Fruit fly (Drosophila melanogaster) whole organism, embryonic: ENCODE data around the gene Gr97a.

ENCODE experiments used
- Abd-B ChIP-seq: fragments of 200-800 bp; sonication (Bioruptor generic); optimal IDR thresholded peaks from 2 replicates; lab custom pipeline; 2018; ENCODE audit warnings: missing biosample characterization, mild to moderate bottlenecking, missing genetic modification characterization, moderate library complexity
- Adf1 ChIP-seq: fragments of 200-800 bp; sonication (Bioruptor generic); IDR thresholded peaks from 2 replicates; pipeline ENCODE4 v1.3.6; 2022; ENCODE audit warnings: missing biosample characterization, missing genetic modification characterization
- Asciz ChIP-seq: fragments of 200-800 bp; sonication (Bioruptor generic); optimal IDR thresholded peaks from 2 replicates; lab custom pipeline; 2017; ENCODE audit warnings: missing biosample characterization, mild to moderate bottlenecking, missing genetic modification characterization, missing genetic modification reagents
- CG10209 ChIP-seq: fragments of 200-800 bp; sonication (Bioruptor generic); optimal IDR thresholded peaks from 3 replicates; lab custom pipeline; 2017; ENCODE audit warnings: missing biosample characterization, mild to moderate bottlenecking, missing genetic modification characterization, missing genetic modification reagents
- CG10654 ChIP-seq: fragments of 200-800 bp; sonication (Bioruptor generic); optimal IDR thresholded peaks from 2 replicates; lab custom pipeline; 2016; ENCODE audit warnings: missing biosample characterization, missing genetic modification characterization
- CG11504 ChIP-seq: fragments of 200-800 bp; sonication (Bioruptor generic); optimal IDR thresholded peaks from 3 replicates; lab custom pipeline; 2019; ENCODE audit warnings: missing biosample characterization, mild to moderate bottlenecking, missing genetic modification characterization, moderate library complexity
- CG11560 ChIP-seq: fragments of 200-800 bp; sonication (Bioruptor generic); IDR thresholded peaks from 3 replicates; pipeline ENCODE4 v1.3.6; 2022; ENCODE audit warnings: missing biosample characterization, missing genetic modification characterization
- CG12236 ChIP-seq: fragments of 200-800 bp; sonication (Bioruptor generic); optimal IDR thresholded peaks from 2 replicates; lab custom pipeline; 2016; ENCODE audit warnings: missing biosample characterization, missing genetic modification characterization
- CG1233 ChIP-seq: fragments of 200-800 bp; sonication (Bioruptor generic); optimal IDR thresholded peaks from 4 replicates; lab custom pipeline; 2018; ENCODE audit warnings: missing biosample characterization, mild to moderate bottlenecking, missing genetic modification characterization
- CG13296 ChIP-seq: fragments of 200-800 bp; sonication (Bioruptor generic); optimal IDR thresholded peaks from 3 replicates; lab custom pipeline; 2018; ENCODE audit warnings: missing biosample characterization, mild to moderate bottlenecking, missing genetic modification characterization
- CG2129 ChIP-seq: fragments of 200-800 bp; sonication (Bioruptor generic); IDR thresholded peaks from 2 replicates; pipeline ENCODE4 v1.3.6; 2022; ENCODE audit warnings: missing biosample characterization, missing genetic modification characterization; ENCODE audit not compliant: partially characterized antibody
- CG2712 ChIP-seq: fragments of 200-800 bp; optimal IDR thresholded peaks from 3 replicates; lab custom pipeline; 2019; ENCODE audit warnings: missing biosample characterization, mild to moderate bottlenecking, missing genetic modification characterization, moderate library complexity
- CG30403 ChIP-seq: fragments of 200-800 bp; sonication (Bioruptor generic); optimal IDR thresholded peaks from 3 replicates; lab custom pipeline; 2016; ENCODE audit warnings: missing biosample characterization, missing genetic modification characterization
- CG4404 ChIP-seq: fragments of 200-800 bp; sonication (Bioruptor generic); IDR thresholded peaks from 2 replicates; pipeline ENCODE4 v1.3.6; 2022; ENCODE audit warnings: missing biosample characterization, missing genetic modification characterization
- CG4424 ChIP-seq: fragments of 200-800 bp; sonication (Bioruptor generic); optimal IDR thresholded peaks from 3 replicates; lab custom pipeline; 2016; ENCODE audit warnings: missing biosample characterization, missing genetic modification characterization
- CG6854 ChIP-seq: fragments of 200-800 bp; sonication (Bioruptor generic); optimal IDR thresholded peaks from 3 replicates; lab custom pipeline; 2017; ENCODE audit warnings: missing biosample characterization, mild to moderate bottlenecking, missing genetic modification characterization
- CG7556 ChIP-seq: fragments of 200-800 bp; sonication (Bioruptor generic); optimal IDR thresholded peaks from 2 replicates; lab custom pipeline; 2017; ENCODE audit warnings: missing biosample characterization, mild to moderate bottlenecking, missing genetic modification characterization
- CG7745 ChIP-seq: fragments of 200-800 bp; sonication (Bioruptor generic); optimal IDR thresholded peaks from 2 replicates; lab custom pipeline; 2018; ENCODE audit warnings: missing biosample characterization, mild to moderate bottlenecking, missing genetic modification characterization, moderate library complexity
- CG8924 ChIP-seq: fragments of 200-800 bp; optimal IDR thresholded peaks from 3 replicates; lab custom pipeline; 2019; ENCODE audit warnings: missing biosample characterization, mild to moderate bottlenecking, missing genetic modification characterization, moderate library complexity
- Chrac-16 ChIP-seq: fragments of 200-800 bp; sonication (Bioruptor generic); optimal IDR thresholded peaks from 3 replicates; lab custom pipeline; 2016; ENCODE audit warnings: missing biosample characterization, missing genetic modification characterization
- D ChIP-seq, 2 experiments: fragments of 200-800 bp in 1 of 2; fragments of >200 bp in 1 of 2; sonication (Bioruptor generic) in 1 of 2; optimal IDR thresholded peaks; 2 replicates in 1 of 2; 3 replicates in 1 of 2; lab custom pipeline; 2017; ENCODE audit warnings: mild to moderate bottlenecking in 1 of 2, missing biosample characterization in 1 of 2, missing genetic modification characterization in 1 of 2, missing genetic modification reagents in 1 of 2
- Dad ChIP-seq: fragments of 200-800 bp; sonication (Bioruptor generic); optimal IDR thresholded peaks from 3 replicates; lab custom pipeline; 2016; ENCODE audit warnings: missing biosample characterization, missing genetic modification characterization
- Fer1 ChIP-seq: fragments of 200-800 bp; sonication (Bioruptor generic); optimal IDR thresholded peaks from 2 replicates; lab custom pipeline; 2017; ENCODE audit warnings: missing biosample characterization, mild to moderate bottlenecking, missing genetic modification characterization
- HLH4C ChIP-seq: fragments of 200-800 bp; sonication (Bioruptor generic); IDR thresholded peaks from 3 replicates; pipeline ENCODE4 v1.3.6; 2022; ENCODE audit warnings: missing biosample characterization, missing genetic modification characterization; ENCODE audit not compliant: partially characterized antibody
- Lpt ChIP-seq: fragments of >200 bp; optimal IDR thresholded peaks from 2 replicates; lab custom pipeline; 2018; ENCODE audit warnings: missing biosample characterization, missing genetic modification characterization
- MTF-1 ChIP-seq: fragments of 200-800 bp; sonication (Bioruptor generic); optimal IDR thresholded peaks from 2 replicates; lab custom pipeline; 2018; ENCODE audit warnings: missing biosample characterization, mild to moderate bottlenecking, missing genetic modification characterization, borderline replicate concordance
- Max ChIP-seq: fragments of 200-800 bp; sonication (Bioruptor generic); optimal IDR thresholded peaks from 2 replicates; lab custom pipeline; 2016; ENCODE audit warnings: missing biosample characterization, mild to moderate bottlenecking, missing genetic modification characterization
- Oli ChIP-seq: fragments of 200-800 bp; sonication (Bioruptor generic); optimal IDR thresholded peaks from 2 replicates; lab custom pipeline; 2018; ENCODE audit warnings: missing biosample characterization, mild to moderate bottlenecking, missing genetic modification characterization, moderate library complexity
- Optix ChIP-seq: fragments of 200-800 bp; sonication (Bioruptor generic); IDR thresholded peaks from 3 replicates; pipeline ENCODE4 v1.3.6; 2022; ENCODE audit warnings: missing biosample characterization, missing genetic modification characterization
- aop ChIP-seq: fragments of 200-800 bp; sonication (Bioruptor generic); IDR thresholded peaks from 2 replicates; pipeline ENCODE4 v1.3.6; 2022; ENCODE audit warnings: missing biosample characterization, missing genetic modification characterization
- ap ChIP-seq: fragments of 200-800 bp; sonication (Bioruptor generic); IDR thresholded peaks from 2 replicates; pipeline ENCODE4 v1.3.6; 2022; ENCODE audit warnings: missing biosample characterization, missing genetic modification characterization
- ara ChIP-seq: fragments of 200-800 bp; sonication (Bioruptor generic); IDR thresholded peaks from 2 replicates; pipeline ENCODE4 v1.3.6; 2022; ENCODE audit warnings: missing biosample characterization, missing genetic modification characterization
- bcd ChIP-seq: fragments of 200-800 bp; sonication (Bioruptor generic); optimal IDR thresholded peaks from 2 replicates; lab custom pipeline; 2017; ENCODE audit warnings: missing biosample characterization, mild to moderate bottlenecking, missing genetic modification characterization
- bsh ChIP-seq, 2 experiments: fragments of 200-800 bp; sonication (Bioruptor generic); optimal IDR thresholded peaks; 2 replicates each; lab custom pipeline; 2017 to 2018; ENCODE audit warnings: mild to moderate bottlenecking in 2 of 2, missing biosample characterization in 2 of 2, missing genetic modification characterization in 2 of 2, moderate library complexity in 1 of 2
- chm ChIP-seq: fragments of 200-800 bp; sonication (Bioruptor generic); IDR thresholded peaks from 2 replicates; pipeline ENCODE4 v1.3.6; 2022; ENCODE audit warnings: missing biosample characterization, missing genetic modification characterization
- dmrt99B ChIP-seq: fragments of 200-800 bp; sonication (Bioruptor generic); optimal IDR thresholded peaks from 2 replicates; lab custom pipeline; 2018; ENCODE audit warnings: missing biosample characterization, mild to moderate bottlenecking, missing genetic modification characterization, moderate library complexity
- dysf ChIP-seq: fragments of 200-800 bp; sonication (Bioruptor generic); IDR thresholded peaks from 3 replicates; pipeline ENCODE4 v1.3.6; 2022; ENCODE audit warnings: missing biosample characterization, missing genetic modification characterization
- fd96Cb ChIP-seq: fragments of 200-800 bp; sonication (Bioruptor generic); optimal IDR thresholded peaks from 2 replicates; lab custom pipeline; 2018; ENCODE audit warnings: missing biosample characterization, mild to moderate bottlenecking, missing genetic modification characterization, moderate library complexity
- grn ChIP-seq: fragments of 200-800 bp; sonication (Bioruptor generic); optimal IDR thresholded peaks from 3 replicates; lab custom pipeline; 2017; ENCODE audit warnings: missing biosample characterization, missing genetic modification characterization
- jigr1 ChIP-seq: fragments of 200-800 bp; sonication (Bioruptor generic); IDR thresholded peaks from 3 replicates; pipeline ENCODE4 v1.3.6; 2022; ENCODE audit warnings: missing biosample characterization, missing genetic modification characterization
- kni ChIP-seq: fragments of 200-800 bp; sonication (Bioruptor generic); optimal IDR thresholded peaks from 3 replicates; lab custom pipeline; 2017; ENCODE audit warnings: mild to moderate bottlenecking, missing biosample characterization, missing genetic modification reagents, missing genetic modification characterization
- lmd ChIP-seq: fragments of 200-800 bp; sonication (Bioruptor generic); IDR thresholded peaks from 2 replicates; pipeline ENCODE4 v1.3.6; 2022; ENCODE audit warnings: missing biosample characterization, missing genetic modification characterization
- nom ChIP-seq: fragments of 200-800 bp; sonication (Bioruptor generic); optimal IDR thresholded peaks from 2 replicates; lab custom pipeline; 2017; ENCODE audit warnings: missing biosample characterization, missing genetic modification characterization, mild to moderate bottlenecking, moderate library complexity, missing genetic modification reagents
- sens-2 ChIP-seq: fragments of 200-800 bp; sonication (Bioruptor generic); IDR thresholded peaks from 2 replicates; pipeline ENCODE4 v1.3.6; 2022; ENCODE audit warnings: missing biosample characterization, missing genetic modification characterization
- slbo ChIP-seq: fragments of 200-800 bp; sonication (Bioruptor generic); IDR thresholded peaks from 2 replicates; pipeline ENCODE4 v1.3.6; 2022; ENCODE audit warnings: missing biosample characterization, missing genetic modification characterization
- trem ChIP-seq: fragments of 200-800 bp; optimal IDR thresholded peaks from 3 replicates; lab custom pipeline; 2019; ENCODE audit warnings: missing biosample characterization, mild to moderate bottlenecking, missing genetic modification characterization, moderate library complexity
- wek ChIP-seq: fragments of 200-800 bp; sonication (Bioruptor generic); optimal IDR thresholded peaks from 3 replicates; lab custom pipeline; 2018; ENCODE audit warnings: missing biosample characterization, mild to moderate bottlenecking, missing genetic modification characterization, moderate library complexity
- zfh1 ChIP-seq: fragments of 200-800 bp; sonication (Bioruptor generic); IDR thresholded peaks from 3 replicates; pipeline ENCODE4 v1.3.6; 2022; ENCODE audit warnings: missing biosample characterization, missing genetic modification characterization

The Gr97a gene

DNA sequence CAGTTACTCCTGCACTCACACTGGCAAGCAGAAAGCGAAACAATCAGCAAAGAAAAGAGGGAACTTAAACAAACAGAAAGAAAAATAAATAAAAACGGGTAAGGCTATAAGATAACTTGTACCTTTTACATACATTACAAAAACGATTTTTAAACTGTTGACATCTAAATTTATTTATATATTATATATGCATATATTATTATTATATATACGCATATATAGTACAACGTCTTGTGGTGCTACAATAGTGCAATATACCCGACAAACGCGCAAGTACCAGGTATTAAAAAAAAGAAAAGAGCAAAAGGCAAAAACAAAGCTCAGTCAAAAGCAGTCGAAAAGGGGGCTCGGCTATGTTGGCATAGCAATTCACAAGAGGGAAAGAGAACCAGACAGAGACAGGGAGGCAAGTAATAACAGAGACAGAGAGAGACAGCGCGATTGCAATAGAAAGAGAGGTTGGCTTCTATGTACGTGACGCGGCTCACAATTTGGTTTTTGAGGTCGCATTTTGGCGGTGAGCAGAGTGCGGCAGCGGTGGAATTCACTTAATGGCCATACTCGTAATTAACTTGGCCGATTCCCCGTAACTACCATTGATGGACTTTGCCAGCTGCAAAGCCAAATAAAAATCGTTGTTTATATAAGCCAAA, 12.1 kb downstream of the Gr97a start (continued):
- TF ChIP-seq Asciz (GFP tag; lab: Kevin White, UChicago) (peak; percentile 85), CG13296 (peak; percentile 46), Dad (GFP tag; lab: Kevin White, UChicago) (no peak), bcd (GFP tag; lab: Kevin White, UChicago) (peak; percentile 82), zfh1 (GFP tag; lab: Robert Waterston, UW) (peak; percentile 74; the same call in 2 of the 3 replicates), CG2712 (tag; lab: Kevin White, UChicago) (peak; percentile 89), kni (GFP tag; lab: Kevin White, UChicago) (peak; percentile 23), Adf1 (GFP tag; lab: Robert Waterston, UW) (0 out of 2 replicates have a peak, but pooled peaks have one; percentile 11), CG10654 (GFP tag; lab: Kevin White, UChicago) (peak; percentile 43), sens-2 (GFP tag; lab: Robert Waterston, UW) (no peak), CG6854 (GFP tag; lab: Kevin White, UChicago) (peak; percentile 29), Chrac-16 (GFP tag; lab: Kevin White, UChicago) (peak; percentile 54), CG4424 (peak; percentile 61), lmd (peak; percentile 78), nom (GFP tag; lab: Kevin White, UChicago) (peak; percentile 94), dysf (GFP tag; lab: Robert Waterston, UW) (peak; percentile 81), CG1233 (GFP tag; lab: Kevin White, UChicago) (peak; percentile 62), CG30403 (GFP tag; lab: Kevin White, UChicago) (peak; percentile 55), dmrt99B (peak; percentile 88), Fer1 (GFP tag; lab: Kevin White, UChicago) (peak; percentile 61), CG4404 (GFP tag; lab: Robert Waterston, UW) (peak; percentile 45), slbo (GFP tag; lab: Robert Waterston, UW) (peak; percentile 86), CG2129 (GFP tag; lab: Robert Waterston, UW) (no peak), Oli (tag; lab: Kevin White, UChicago) (peak; percentile 74), CG7556 (GFP tag; lab: Kevin White, UChicago) (peak; percentile 65), D (optimal IDR thresholded peaks at IDR 0.05; lab: Kevin White, UChicago) (no peak), D (GFP tag; optimal IDR thresholded peaks at IDR 0.05; lab: Kevin White, UChicago) (peak; percentile 64), CG12236 (no peak), HLH4C (GFP tag; lab: Robert Waterston, UW) (no peak), ara (GFP tag; lab: Robert Waterston, UW) (peak; percentile 79), ap (GFP tag; lab: Robert Waterston, UW) (peak; percentile 67), CG11504 (tag; lab: Kevin White, UChicago) (peak; percentile 84), CG10209 (peak; percentile 79), Optix (GFP tag; lab: Robert Waterston, UW) (0 out of 3 replicates have a peak, but pooled peaks have one; percentile 36), fd96Cb (tag; lab: Kevin White, UChicago) (peak; percentile 84), chm (GFP tag; lab: Robert Waterston, UW) (no peak), CG8924 (tag; lab: Kevin White, UChicago) (peak; percentile 86), Lpt (GFP tag; lab: Kevin White, UChicago) (no peak), Max (GFP tag; lab: Kevin White, UChicago) (peak; percentile 16), trem (peak; percentile 59), MTF-1 (GFP tag; lab: Kevin White, UChicago) (peak; percentile 25), CG11560 (tag; lab: Robert Waterston, UW) (peak; percentile 48; the same call in 1 of the 3 replicates), aop (GFP tag; lab: Robert Waterston, UW) (0 out of 2 replicates have a peak, but pooled peaks have one; percentile 21), bsh (GFP tag; optimal IDR thresholded peaks at IDR 0.05; lab: Kevin White, UChicago) (peak; percentile 88 to 92), jigr1 (GFP tag; lab: Robert Waterston, UW) (peak; percentile 74; the same call in 2 of the 3 replicates), grn (GFP tag; lab: Kevin White, UChicago) (no peak), wek (GFP tag; lab: Kevin White, UChicago) (no peak), CG7745 (tag; lab: Kevin White, UChicago) (no peak), Abd-B (GFP tag; lab: Kevin White, UChicago) (peak; percentile 62)
